Fruit fly (Drosophila melanogaster): ENCODE measurements around the gene CG12219.

The CG12219 gene

DNA sequence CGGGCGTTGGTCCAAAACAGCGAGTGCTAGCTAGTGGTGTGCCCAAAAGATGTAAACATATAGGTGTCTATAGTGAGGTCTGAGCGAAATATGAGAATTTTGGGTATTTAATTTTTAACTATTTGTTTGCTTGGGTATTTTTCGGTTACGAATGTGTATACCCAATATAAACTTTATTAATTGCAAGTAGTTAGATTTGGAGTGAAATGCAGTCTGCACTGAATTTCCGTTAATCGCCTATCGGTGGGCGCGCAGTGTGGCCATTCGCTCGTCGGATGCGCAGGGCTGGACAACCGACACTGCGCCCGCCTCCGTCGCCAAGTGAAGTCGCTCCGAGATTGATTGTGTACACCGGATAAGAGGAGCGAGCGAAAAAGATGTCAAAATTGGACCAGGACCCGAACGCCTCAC, 6.0 kb downstream of the CG12219 start, which contains the start of the genes CG15891 and CG3815:
Gene CG15891, minus strand, starts transcription at position 217 of the 411 bp plus-strand sequence.
Gene CG3815, plus strand, starts transcription at position 261 of the 411 bp plus-strand sequence.
- TF ChIP-seq org-1 (GFP tag; optimal IDR thresholded peaks at IDR 0.05) (no peak), Scr (GFP tag; IDR thresholded peaks at IDR 0.05; ENCODE audit: partially characterized antibody) (peak; percentile 55; the same call in 1 of the 2 replicates), D19B (GFP tag; optimal IDR thresholded peaks at IDR 0.05) (no peak), CG9797 (GFP tag; optimal IDR thresholded peaks at IDR 0.05) (peak; percentile 80), CG4282 (GFP tag; optimal IDR thresholded peaks at IDR 0.05) (no peak), CG4707 (GFP tag; optimal IDR thresholded peaks at IDR 0.05) (no peak), h (optimal IDR thresholded peaks at IDR 0.05) (no peak), nerfin-2 (GFP tag; IDR thresholded peaks at IDR 0.05; ENCODE audit: partially characterized antibody) (peak; percentile 54), tap (tag; optimal IDR thresholded peaks at IDR 0.05) (no peak), Sry-δ (GFP tag; optimal IDR thresholded peaks at IDR 0.05) (peak; percentile 71), bigmax (GFP tag; optimal IDR thresholded peaks at IDR 0.05) (no peak), CG4617 (GFP tag; optimal IDR thresholded peaks at IDR 0.05; ENCODE audit: borderline replicate concordance) (peak; percentile 71), al (GFP tag; IDR thresholded peaks at IDR 0.05) (peak; percentile 50; the same call in 1 of the 2 replicates), wdn (GFP tag; IDR thresholded peaks at IDR 0.05) (0 out of 2 replicates have a peak, but pooled peaks have one; percentile 41), CG9437 (GFP tag; optimal IDR thresholded peaks at IDR 0.05) (peak; percentile 80), Dref (GFP tag; IDR thresholded peaks at IDR 0.05) (peak; percentile 67), Deaf1 (tag; optimal IDR thresholded peaks at IDR 0.05) (no peak), Taf1 (GFP tag; IDR thresholded peaks at IDR 0.05) (no peak; the same call in 1 of the 2 replicates), Tbp (GFP tag; optimal IDR thresholded peaks at IDR 0.05) (no peak), Myb (GFP tag; optimal IDR thresholded peaks at IDR 0.05) (peak; percentile 91), bbx (GFP tag; IDR thresholded peaks at IDR 0.05; ENCODE audit: partially characterized antibody) (no peak), sens (GFP tag) (peak; percentile 81), Dbx (GFP tag; IDR thresholded peaks at IDR 0.05) (peak; percentile 52; the same call in 1 of the 3 replicates), CG13296 (GFP tag; optimal IDR thresholded peaks at IDR 0.05) (no peak), CG3726 (GFP tag; IDR thresholded peaks at IDR 0.05) (no peak), D19A (tag; optimal IDR thresholded peaks at IDR 0.05) (no peak), cas (GFP tag; IDR thresholded peaks at IDR 0.05) (no peak), en (GFP tag; optimal IDR thresholded peaks at IDR 0.05) (no peak), CG7556 (GFP tag; optimal IDR thresholded peaks at IDR 0.05) (peak; percentile 42), run (tag; optimal IDR thresholded peaks at IDR 0.05) (no peak), CG7987 (GFP tag; optimal IDR thresholded peaks at IDR 0.05) (no peak), pb (GFP tag; optimal IDR thresholded peaks at IDR 0.05) (peak; percentile 9), sc (optimal IDR thresholded peaks at IDR 0.05) (no peak), sc (GFP tag; optimal IDR thresholded peaks at IDR 0.05) (no peak), CG12219 (GFP tag; optimal IDR thresholded peaks at IDR 0.05) (no peak), CG31365 (tag; optimal IDR thresholded peaks at IDR 0.05) (no peak), hbn (GFP tag; IDR thresholded peaks at IDR 0.05; ENCODE audit: partially characterized antibody) (no peak; the same call in 1 of the 2 replicates), CoRest (tag; optimal IDR thresholded peaks at IDR 0.05) (peak; percentile 77), Xrp1 (GFP tag; IDR thresholded peaks at IDR 0.05) (peak; percentile 38; the same call in 1 of the 2 replicates), nmo (GFP tag; optimal IDR thresholded peaks at IDR 0.05) (peak; percentile 78), fd3F (GFP tag; optimal IDR thresholded peaks at IDR 0.05) (peak; percentile 25), maf-S (GFP tag; optimal IDR thresholded peaks at IDR 0.05) (peak; percentile 30), CG2202 (tag; optimal IDR thresholded peaks at IDR 0.05) (no peak), mam (GFP tag; optimal IDR thresholded peaks at IDR 0.05) (peak; percentile 60), slbo (GFP tag; IDR thresholded peaks at IDR 0.05) (peak; percentile 69), CG15696 (tag; optimal IDR thresholded peaks at IDR 0.05) (peak; percentile 56), pum (GFP tag; optimal IDR thresholded peaks at IDR 0.05) (peak; percentile 57), bcd (GFP tag; optimal IDR thresholded peaks at IDR 0.05) (peak; percentile 61), Ets65A (GFP tag) (peak; percentile 94), CHES-1-like (GFP tag; optimal IDR thresholded peaks at IDR 0.05) (peak; percentile 51), oc (tag; optimal IDR thresholded peaks at IDR 0.05) (no peak), sob (GFP tag; IDR thresholded peaks at IDR 0.05) (peak; percentile 46; the same call in 1 of the 2 replicates)
